Worm (Caenorhabditis elegans): ENCODE data around the gene F32D8.3.

DNA sequence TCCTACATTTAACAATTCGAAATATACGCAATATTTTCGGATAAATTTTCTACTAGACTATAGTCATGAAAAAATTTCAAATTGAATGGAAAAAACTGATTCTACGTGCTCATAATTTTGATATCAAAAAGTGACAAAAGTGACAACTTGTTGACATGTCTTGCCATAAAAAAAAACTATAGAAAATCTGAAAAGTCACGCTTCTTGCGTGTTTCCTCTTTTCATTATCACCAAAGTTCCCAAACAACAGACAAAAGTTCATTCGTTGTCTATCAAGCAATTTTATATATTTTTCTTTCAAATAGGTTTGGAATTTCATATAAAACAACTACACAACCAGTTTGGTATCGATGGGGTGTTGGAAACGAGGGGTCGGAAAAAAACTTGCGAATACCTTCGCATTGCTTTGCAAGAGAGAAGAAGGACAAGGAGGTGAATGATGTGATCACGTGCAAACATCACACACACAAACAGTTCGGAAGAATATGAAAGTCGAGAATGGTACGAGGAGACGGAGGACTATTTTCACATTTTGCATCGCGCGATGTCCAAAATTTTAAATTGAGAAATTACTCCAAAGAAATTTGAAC is 27.5 kb upstream of the F32D8.3 start:
- TF ChIP-seq ces-1 (GFP tag; optimal IDR thresholded peaks at IDR 0.05) (no peak), nhr-28 (tag; optimal IDR thresholded peaks at IDR 0.05) (no peak), blmp-1 (tag; optimal IDR thresholded peaks at IDR 0.05) (no peak), pha-4 (tag; optimal IDR thresholded peaks at IDR 0.05) (no peak)

Data from whole organism, mixed stage, embryonic.